Worm (Caenorhabditis elegans): ENCODE data around the gene F21C10.19.
A peak's percentile ranks its signal among the peaks of the same experiment; 100 is the strongest.

ce11 chrV:9084252-9084651 lies 46.6 kb upstream of the F21C10.19 start:
- TF ChIP-seq lin-38 (GFP tag; IDR thresholded peaks at IDR 0.05) (no peak), fos-1 (tag; optimal IDR thresholded peaks at IDR 0.05) (no peak), pha-4 (GFP tag; IDR thresholded peaks at IDR 0.05) (no peak), pha-4 (tag; optimal IDR thresholded peaks at IDR 0.05) (no peak), nhr-25 (tag; optimal IDR thresholded peaks at IDR 0.05; ENCODE audit: borderline replicate concordance, insufficient read depth) (no peak), aly-2 (tag; optimal IDR thresholded peaks at IDR 0.05) (no peak), nhr-11 (tag; optimal IDR thresholded peaks at IDR 0.05) (no peak), hlh-30 (tag; optimal IDR thresholded peaks at IDR 0.05; ENCODE audit: insufficient read depth) (no peak), lin-13 (GFP tag; optimal IDR thresholded peaks at IDR 0.05) (no peak), mdl-1 (tag; optimal IDR thresholded peaks at IDR 0.05) (peak in 1 of 2 experiments; percentile 24), lin-1 (GFP tag; IDR thresholded peaks at IDR 0.05) (no peak), unc-39 (tag; optimal IDR thresholded peaks at IDR 0.05) (no peak), F49E8.2 (tag; optimal IDR thresholded peaks at IDR 0.05; ENCODE audit: borderline replicate concordance) (no peak)
